Worm (Caenorhabditis elegans): ENCODE data around the gene C16C10.9.

C16C10.9 gene

DNA sequence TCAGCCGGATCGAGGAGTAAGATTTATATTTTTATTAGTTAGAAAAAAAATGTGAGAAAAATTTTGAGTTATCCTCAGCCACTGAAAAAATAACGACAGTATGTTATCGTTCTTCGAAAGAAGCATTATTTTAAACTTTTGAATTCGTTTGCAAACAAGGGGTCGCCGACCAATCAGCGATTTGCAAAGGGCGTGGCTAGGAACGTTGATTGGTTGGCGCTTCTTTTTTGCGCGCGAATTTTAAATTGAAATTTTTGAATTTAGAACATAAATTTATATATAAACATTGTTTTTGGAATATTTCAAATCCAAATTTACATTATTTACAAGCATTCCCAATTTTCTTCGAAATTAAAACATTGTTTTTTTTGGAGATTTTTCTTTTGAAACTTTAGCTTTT, 14.0 kb downstream of the C16C10.9 start:
- no peak for TF ChIP-seq daf-19 (GFP tag; conservative IDR thresholded peaks at IDR 0.05)

DNA sequence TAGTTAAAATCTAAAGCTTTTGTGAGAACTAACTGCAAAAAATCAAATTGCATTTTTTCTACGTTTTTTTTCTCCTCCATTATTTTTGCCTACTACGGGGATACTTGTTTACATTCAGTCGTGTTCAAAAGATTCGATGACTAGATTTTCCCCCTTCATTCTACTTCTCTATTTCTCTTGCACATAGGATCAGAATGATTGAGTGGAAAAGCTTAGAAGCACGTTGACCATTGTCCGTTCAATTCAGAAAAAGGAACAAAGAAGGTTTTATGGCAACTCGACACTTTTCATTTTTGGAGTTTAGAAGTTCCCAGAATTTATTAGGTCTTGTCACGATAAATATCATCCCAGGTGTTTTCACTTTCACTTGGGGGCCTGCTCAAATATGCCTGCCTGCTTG, 20.0 kb downstream of the C16C10.9 start:
- TF ChIP-seq unc-62 (GFP tag; optimal IDR thresholded peaks at IDR 0.05 in 1 of 2), result peak in 1 of 2 experiments; percentile 66
- no peak for TF ChIP-seq unc-62 (tag; optimal IDR thresholded peaks at IDR 0.05)
- no peak for TF ChIP-seq F37D6.2 (tag; optimal IDR thresholded peaks at IDR 0.05)

DNA sequence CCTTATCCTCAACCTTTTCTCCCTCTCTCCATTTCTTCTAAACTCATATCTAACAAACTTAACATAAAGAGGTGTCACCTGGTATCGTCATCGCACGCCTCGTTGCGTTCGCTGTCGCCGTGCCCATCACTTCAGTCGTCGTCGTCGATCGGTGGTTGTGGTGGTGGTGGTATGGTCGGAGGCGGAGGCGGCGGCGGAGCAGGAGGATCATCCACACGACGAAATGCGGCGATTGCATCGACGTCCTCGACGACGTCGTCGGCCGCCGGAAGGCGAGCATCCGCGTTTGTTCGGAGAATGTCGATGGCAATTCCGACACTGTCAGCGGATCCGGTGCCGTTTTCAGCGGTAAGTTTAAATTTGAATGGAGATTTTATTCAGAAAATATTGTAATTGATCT, 23.1 kb downstream of the C16C10.9 start:
- no peak for TF ChIP-seq daf-12 (tag; optimal IDR thresholded peaks at IDR 0.05)
- TF ChIP-seq set-16 (GFP tag; IDR thresholded peaks at IDR 0.05), result peak; percentile 93

DNA sequence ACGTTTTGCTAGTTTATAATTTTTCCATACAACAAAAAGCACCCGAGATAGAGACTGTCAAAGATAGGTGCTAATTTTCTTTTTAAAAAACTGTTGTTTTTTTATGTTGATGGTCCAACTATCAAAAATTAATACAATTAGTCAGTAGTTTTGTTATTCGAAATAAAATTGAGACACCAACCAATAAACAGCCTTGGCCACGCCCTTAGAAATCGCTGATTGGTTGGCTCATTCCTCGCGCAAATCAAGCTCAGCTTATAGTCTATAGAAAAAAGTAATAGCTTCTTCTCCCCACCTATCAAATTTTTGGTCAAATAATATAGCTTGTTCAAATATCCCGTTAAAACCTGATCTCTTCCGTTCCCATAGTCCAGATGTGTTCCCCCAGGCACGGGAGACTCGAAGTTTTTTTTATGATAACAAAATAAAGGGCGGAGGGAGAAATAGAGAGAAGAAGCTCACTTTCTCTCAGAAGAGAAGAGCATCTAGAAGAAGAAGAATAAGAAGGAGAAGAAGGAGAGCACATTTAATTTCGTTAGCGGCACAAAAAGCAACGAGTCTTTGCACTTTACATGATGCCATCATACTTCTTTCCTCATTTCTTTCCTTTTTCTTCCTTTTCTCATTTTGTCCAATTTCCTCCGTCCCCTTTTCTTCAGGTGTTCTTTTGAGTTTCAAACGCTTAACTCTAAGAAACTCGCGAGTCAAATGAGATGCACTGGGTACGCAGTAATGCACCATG, 25.2 kb downstream of the C16C10.9 start:
- TF ChIP-seq duxl-1 (tag; optimal IDR thresholded peaks at IDR 0.05; ENCODE audit: poor library complexity), result no peak
- no peak for TF ChIP-seq zfp-2 (tag; optimal IDR thresholded peaks at IDR 0.05)
- peak; percentile 67 for TF ChIP-seq ces-1 (GFP tag; optimal IDR thresholded peaks at IDR 0.05)
- no peak for TF ChIP-seq lim-7 (GFP tag; IDR thresholded peaks at IDR 0.05)
- TF ChIP-seq Y5F2A.4 (GFP tag; optimal IDR thresholded peaks at IDR 0.05), result no peak
- no peak for TF ChIP-seq vab-7 (GFP tag; IDR thresholded peaks at IDR 0.05)

- peak; percentile 54 for TF ChIP-seq fkh-10 (GFP tag; optimal IDR thresholded peaks at IDR 0.05)
- no peak for TF ChIP-seq nhr-11 (tag; optimal IDR thresholded peaks at IDR 0.05)
Observed at ce11 chrIII:4123900-4124299, 33.3 kb downstream of the C16C10.9 start.

ce11 chrIII:4123277-4123676, 33.9 kb downstream of the C16C10.9 start:
- TF ChIP-seq F26F4.8 (GFP tag; conservative IDR thresholded peaks at IDR 0.05) (no peak), hlh-30 (tag; optimal IDR thresholded peaks at IDR 0.05; ENCODE audit: insufficient read depth) (no peak), hif-1 (tag; optimal IDR thresholded peaks at IDR 0.05) (no peak), fos-1 (tag; optimal IDR thresholded peaks at IDR 0.05) (no peak), mxl-3 (GFP tag; optimal IDR thresholded peaks at IDR 0.05) (no peak), Y105C5A.15 (GFP tag; IDR thresholded peaks at IDR 0.05) (no peak), ceh-32 (tag; optimal IDR thresholded peaks at IDR 0.05; ENCODE audit: poor library complexity) (no peak), ZK546.5 (tag; optimal IDR thresholded peaks at IDR 0.05) (no peak), unc-130 (GFP tag; optimal IDR thresholded peaks at IDR 0.05) (no peak), sdz-12 (GFP tag; optimal IDR thresholded peaks at IDR 0.05) (no peak), zip-11 (GFP tag; IDR thresholded peaks at IDR 0.05) (no peak), spr-3 (GFP tag; optimal IDR thresholded peaks at IDR 0.05) (no peak), D1046.2 (GFP tag; IDR thresholded peaks at IDR 0.05) (no peak), hlh-11 (tag; optimal IDR thresholded peaks at IDR 0.05) (no peak), lin-38 (GFP tag; IDR thresholded peaks at IDR 0.05) (no peak), daf-12 (tag; optimal IDR thresholded peaks at IDR 0.05) (no peak), vab-7 (GFP tag; IDR thresholded peaks at IDR 0.05) (no peak), ama-1 (optimal IDR thresholded peaks at IDR 0.05) (no peak), unc-62 (GFP tag; optimal IDR thresholded peaks at IDR 0.05 in 1 of 2) (no peak), unc-62 (tag; optimal IDR thresholded peaks at IDR 0.05) (no peak)

Data from whole organism, L4 larva.